Worm (Caenorhabditis elegans) whole organism, midembryonic: ENCODE data around the gene lin-66.

Source experiments
- T22C8.4 ChIP-seq: fragments of 200-800 bp; sonication (Bioruptor generic); IDR thresholded peaks from 2 replicates; pipeline ENCODE4 v1.3.6; 2022; ENCODE audit warnings: missing genetic modification characterization, missing compliant biosample characterization
- cog-1 ChIP-seq: sonication (generic microtip); optimal IDR thresholded peaks from 2 replicates; lab custom pipeline; 2016; ENCODE audit warnings: missing genetic modification characterization, missing compliant biosample characterization
- flt-1 ChIP-seq: fragments of 200-800 bp; sonication (Bioruptor generic); IDR thresholded peaks from 2 replicates; pipeline ENCODE4 v1.3.6; 2022; ENCODE audit warnings: missing genetic modification characterization, missing compliant biosample characterization
- klf-2 ChIP-seq: fragments of 200-800 bp; sonication (Bioruptor generic); conservative IDR thresholded peaks from 2 replicates; pipeline ENCODE4 v1.3.6; 2022; ENCODE audit warnings: missing genetic modification reagents, missing genetic modification characterization, missing compliant biosample characterization
- med-1 ChIP-seq: sonication (generic microtip); optimal IDR thresholded peaks from 2 replicates; lab custom pipeline; 2017; ENCODE audit warnings: missing genetic modification characterization, mild to moderate bottlenecking, missing compliant biosample characterization, antibody characterized with exemption, missing genetic modification reagents; ENCODE audit not compliant: insufficient read depth
- ref-1 ChIP-seq: fragments of 200-800 bp; sonication (Bioruptor generic); conservative IDR thresholded peaks from 2 replicates; pipeline ENCODE4 v1.3.6; 2022; ENCODE audit warnings: missing genetic modification reagents, missing genetic modification characterization, missing compliant biosample characterization
- tab-1 ChIP-seq: fragments of 200-800 bp; sonication (Bioruptor generic); IDR thresholded peaks from 2 replicates; pipeline ENCODE4 v1.3.6; 2022; ENCODE audit warnings: missing genetic modification characterization, missing compliant biosample characterization
- ztf-29 ChIP-seq: fragments of 200-800 bp; sonication (Bioruptor generic); IDR thresholded peaks from 2 replicates; pipeline ENCODE4 v1.3.6; 2022; ENCODE audit warnings: missing genetic modification reagents, missing genetic modification characterization, missing compliant biosample characterization

- no peak for TF ChIP-seq med-1 (GFP tag; lab: Kevin White, UChicago)
- no peak for TF ChIP-seq tab-1
- TF ChIP-seq klf-2 = no peak
- no peak for TF ChIP-seq ztf-29 (GFP tag; lab: Robert Waterston, UW)
- TF ChIP-seq ref-1 = no peak
- TF ChIP-seq T22C8.4 = no peak
- no peak for TF ChIP-seq flt-1
- TF ChIP-seq cog-1 (tag; lab: Kevin White, UChicago) = no peak
These were observed 31.4 kb downstream of the lin-66 start for ce11 chrIV:13919207-13919759.
